Worm (Caenorhabditis elegans) whole organism, L1 larva: ENCODE results near the gene F31B9.4.

ENCODE experiments used
- aha-1 ChIP-seq: fragments of 150-350 bp; optimal IDR thresholded peaks from 2 replicates; lab custom pipeline; 2014; ENCODE audit warnings: missing biosample characterization, missing genetic modification characterization
- mab-9 ChIP-seq: fragments of 200-800 bp; sonication (Bioruptor generic); IDR thresholded peaks from 2 replicates; pipeline ENCODE4 v1.3.6; 2022; ENCODE audit warnings: missing genetic modification reagents, missing genetic modification characterization, missing compliant biosample characterization
- nhr-28 ChIP-seq: fragments of 150-350 bp; optimal IDR thresholded peaks from 2 replicates; lab custom pipeline; 2014; ENCODE audit warnings: missing biosample characterization, missing genetic modification characterization
- nhr-77 ChIP-seq: fragments of 150-350 bp; optimal IDR thresholded peaks from 2 replicates; lab custom pipeline; 2014; ENCODE audit warnings: missing biosample characterization, missing genetic modification characterization
- nhr-90 ChIP-seq: sonication (generic microtip); optimal IDR thresholded peaks from 2 replicates; lab custom pipeline; 2016; ENCODE audit warnings: mild to moderate bottlenecking, missing genetic modification characterization, missing compliant biosample characterization; ENCODE audit not compliant: poor library complexity
- snpc-4 ChIP-seq: fragments of 150-350 bp; optimal IDR thresholded peaks from 2 replicates; lab custom pipeline; 2014; ENCODE audit warnings: missing biosample characterization, missing genetic modification characterization
- unc-130 ChIP-seq: fragments of 150-350 bp; optimal IDR thresholded peaks from 2 replicates; lab custom pipeline; 2017; ENCODE audit warnings: missing biosample characterization, missing genetic modification characterization, inconsistent platforms

- no peak for TF ChIP-seq nhr-90 (tag; lab: Kevin White, UChicago)
- TF ChIP-seq snpc-4, result no peak
- no peak for TF ChIP-seq unc-130 (tag; lab: Kevin White, UChicago)
- TF ChIP-seq nhr-77 (tag; lab: Kevin White, UChicago), result no peak
- TF ChIP-seq nhr-28, result no peak
- no peak for TF ChIP-seq mab-9
- TF ChIP-seq aha-1, result no peak
Measured at ce11 chrX:15876936-15877335, 40.0 kb downstream of the F31B9.4 start.
